Worm (Caenorhabditis elegans): ENCODE results near the gene srh-290.

DNA sequence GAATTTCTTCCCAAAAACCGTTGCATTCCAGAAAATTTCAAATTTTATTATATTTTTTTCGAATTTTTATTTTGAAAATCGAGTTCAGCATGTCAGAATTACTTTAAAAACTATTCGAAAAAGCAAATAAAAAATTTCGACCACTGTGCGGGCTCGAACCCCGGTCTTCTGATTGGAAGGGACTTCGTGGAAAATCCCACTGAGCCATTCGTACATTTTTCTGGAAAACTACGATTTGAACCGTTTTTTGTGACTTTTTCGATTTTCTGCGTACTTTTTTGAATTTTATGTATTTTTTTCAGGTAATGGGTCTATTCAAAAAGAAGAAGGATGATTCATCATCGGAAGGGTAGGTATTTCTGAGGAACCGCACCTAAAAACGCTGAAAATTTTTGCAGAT, 34.7 kb upstream of the srh-290 start, which contains the start of gene pgp-9:
- TF ChIP-seq him-1 (tag; optimal IDR thresholded peaks at IDR 0.05) = no peak
- TF ChIP-seq dao-5 (tag; optimal IDR thresholded peaks at IDR 0.05) = no peak
